ENCODE assay signal across 6 worm cellular contexts in the genomic region with DNA sequence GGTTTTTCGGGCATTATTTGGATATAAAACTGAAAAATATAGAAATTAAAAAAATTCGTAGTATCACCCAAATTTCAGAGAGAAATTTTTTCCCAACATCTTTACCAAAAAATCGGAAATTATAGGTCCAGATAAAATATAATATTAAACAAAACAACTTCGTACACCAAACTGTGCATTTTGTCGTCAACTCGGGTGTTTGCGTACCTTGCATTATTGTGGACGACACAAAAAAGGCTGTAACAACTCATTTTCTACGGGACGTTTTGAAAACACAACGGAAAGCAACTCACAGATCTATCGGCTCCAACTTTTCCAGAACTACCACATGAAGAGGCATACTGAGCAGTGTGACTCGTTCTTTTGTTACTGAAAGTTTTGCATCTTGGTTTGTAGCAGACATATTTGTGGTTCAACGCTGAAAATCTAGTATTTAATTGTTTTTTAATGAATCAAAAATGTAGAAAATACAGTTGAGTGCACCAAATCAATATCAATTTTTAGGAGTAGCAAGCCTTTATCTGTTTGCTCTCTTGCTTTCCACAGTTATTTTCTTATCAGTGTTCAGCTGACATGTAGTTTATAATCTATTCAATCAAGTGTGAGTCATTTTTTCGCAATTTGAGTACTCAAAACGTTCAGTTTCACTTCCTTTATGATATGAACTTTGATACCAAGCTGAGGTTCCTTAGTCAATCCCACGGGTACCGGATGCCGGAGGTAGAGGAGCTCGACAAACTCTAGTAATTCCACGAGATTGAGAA.
A peak's percentile ranks its signal among the peaks of the same experiment; 100 is the strongest.
TF ChIP-seq lines count a peak whose summit lies in the region.

No protein-coding gene starts in this region.

TF ChIP-seq in whole organism, L1 larva, 84 proteins besides CTCF, POLR2A, EP300 and RAD21 (continues in another document):
- TF ChIP-seq mdl-1 (tag; optimal IDR thresholded peaks at IDR 0.05; lab: Kevin White, UChicago) = no peak
- no peak for TF ChIP-seq mab-9 (GFP tag; IDR thresholded peaks at IDR 0.05; lab: Robert Waterston, UW)
- no peak for TF ChIP-seq efl-3 (GFP tag; optimal IDR thresholded peaks at IDR 0.05; lab: Kevin White, UChicago)
- TF ChIP-seq nhr-71 (tag; optimal IDR thresholded peaks at IDR 0.05; lab: Kevin White, UChicago) = peak; percentile 14
- peak in 1 of 2 experiments; percentile 15 for TF ChIP-seq lin-35 (GFP tag; optimal IDR thresholded peaks at IDR 0.05; lab: Kevin White, UChicago)
- TF ChIP-seq nhr-85 (tag; lab: Kevin White, UChicago) = no peak
- TF ChIP-seq hlh-17 (GFP tag; optimal IDR thresholded peaks at IDR 0.05; lab: Kevin White, UChicago; ENCODE audit: borderline replicate concordance) = no peak
- no peak for TF ChIP-seq ztf-4 (tag; optimal IDR thresholded peaks at IDR 0.05; lab: Kevin White, UChicago)
- peak; percentile 34 to 55 for TF ChIP-seq efl-1 (optimal IDR thresholded peaks at IDR 0.05; lab: Kevin White, UChicago)
- TF ChIP-seq efl-1 (GFP tag; optimal IDR thresholded peaks at IDR 0.05 in 1 of 2; lab: Kevin White, UChicago) = peak; percentile 39 to 68
- TF ChIP-seq nhr-19 (GFP tag; conservative IDR thresholded peaks at IDR 0.05; lab: Robert Waterston, UW) = no peak
- no peak for TF ChIP-seq zip-4 (GFP tag; optimal IDR thresholded peaks at IDR 0.05; lab: Kevin White, UChicago)
- TF ChIP-seq alr-1 (tag; optimal IDR thresholded peaks at IDR 0.05; lab: Kevin White, UChicago; ENCODE audit: borderline replicate concordance) = no peak

TF ChIP-seq in whole organism, L2 larva, 48 proteins besides CTCF, POLR2A, EP300 and RAD21:
- TF ChIP-seq alr-1 (tag; optimal IDR thresholded peaks at IDR 0.05; lab: Kevin White, UChicago) = no peak
- TF ChIP-seq mbf-1 (tag; optimal IDR thresholded peaks at IDR 0.05; lab: Kevin White, UChicago) = no peak
- TF ChIP-seq sma-3 (GFP tag; optimal IDR thresholded peaks at IDR 0.05; lab: Kevin White, UChicago) = no peak
- TF ChIP-seq unc-55 (GFP tag; optimal IDR thresholded peaks at IDR 0.05; lab: Kevin White, UChicago) = peak; percentile 28
- TF ChIP-seq fos-1 (tag; optimal IDR thresholded peaks at IDR 0.05; lab: Kevin White, UChicago) = peak; percentile 93
- no peak for TF ChIP-seq blmp-1 (tag; optimal IDR thresholded peaks at IDR 0.05; lab: Kevin White, UChicago; ENCODE audit: insufficient read depth)
- TF ChIP-seq gmeb-1 (tag; optimal IDR thresholded peaks at IDR 0.05; lab: Kevin White, UChicago) = peak; percentile 9
- TF ChIP-seq lsy-2 (tag; optimal IDR thresholded peaks at IDR 0.05; lab: Kevin White, UChicago) = peak in 1 of 2 experiments; percentile 19
- TF ChIP-seq nhr-237 (tag; optimal IDR thresholded peaks at IDR 0.05; lab: Kevin White, UChicago) = no peak
- TF ChIP-seq nhr-12 (tag; optimal IDR thresholded peaks at IDR 0.05; lab: Kevin White, UChicago) = no peak
- TF ChIP-seq ama-1 (optimal IDR thresholded peaks at IDR 0.05; lab: Kevin White, UChicago) = no peak

TF ChIP-seq in whole organism, L3 larva, 47 proteins besides CTCF, POLR2A, EP300 and RAD21:
- TF ChIP-seq jun-1 (tag; optimal IDR thresholded peaks at IDR 0.05; lab: Kevin White, UChicago) (peak; percentile 83), pha-4 (tag; optimal IDR thresholded peaks at IDR 0.05; lab: Kevin White, UChicago) (peak; percentile 6), nhr-12 (tag; optimal IDR thresholded peaks at IDR 0.05; lab: Kevin White, UChicago) (no peak), mdl-1 (tag; optimal IDR thresholded peaks at IDR 0.05; lab: Kevin White, UChicago) (no peak), elt-2 (tag; optimal IDR thresholded peaks at IDR 0.05; lab: Kevin White, UChicago) (peak; percentile 93), nhr-28 (tag; optimal IDR thresholded peaks at IDR 0.05; lab: Kevin White, UChicago) (no peak), ztf-4 (tag; optimal IDR thresholded peaks at IDR 0.05; lab: Kevin White, UChicago) (no peak), hmg-11 (tag; optimal IDR thresholded peaks at IDR 0.05; lab: Kevin White, UChicago) (peak; percentile 5), pqm-1 (tag; optimal IDR thresholded peaks at IDR 0.05; lab: Kevin White, UChicago) (peak; percentile 80)
TF ChIP-seq in whole organism, L3 larva: peak in this region for 5.

TF ChIP-seq in whole organism, L4 larva, 104 proteins besides CTCF, POLR2A, EP300 and RAD21 (continues in another document):
- TF ChIP-seq lsy-2 (tag; optimal IDR thresholded peaks at IDR 0.05; lab: Kevin White, UChicago) (peak in 1 of 2 experiments; percentile 23), dmd-6 (GFP tag; IDR thresholded peaks at IDR 0.05; lab: Robert Waterston, UW) (peak; percentile 57), unc-130 (GFP tag; optimal IDR thresholded peaks at IDR 0.05; lab: Kevin White, UChicago) (no peak), lin-1 (GFP tag; IDR thresholded peaks at IDR 0.05; lab: Robert Waterston, UW) (0 out of 2 replicates have a peak, but pooled peaks have one; percentile 23), hlh-11 (tag; optimal IDR thresholded peaks at IDR 0.05; lab: Kevin White, UChicago) (peak; percentile 45), mes-2 (tag; optimal IDR thresholded peaks at IDR 0.05; lab: Kevin White, UChicago; ENCODE audit: poor library complexity, severe bottlenecking) (peak; percentile 38), nhr-6 (tag; optimal IDR thresholded peaks at IDR 0.05; lab: Kevin White, UChicago) (peak; percentile 40), dve-1 (tag; optimal IDR thresholded peaks at IDR 0.05; lab: Kevin White, UChicago; ENCODE audit: insufficient read depth) (peak; percentile 49), php-3 (GFP tag; IDR thresholded peaks at IDR 0.05; lab: Robert Waterston, UW) (0 out of 2 replicates have a peak, but pooled peaks have one; percentile 32), unc-62 (GFP tag; optimal IDR thresholded peaks at IDR 0.05 in 1 of 2; lab: Kevin White, UChicago) (peak in 1 of 2 experiments; percentile 95), unc-62 (tag; optimal IDR thresholded peaks at IDR 0.05; lab: Kevin White, UChicago) (no peak), Y48G9A.11 (GFP tag; IDR thresholded peaks at IDR 0.05; lab: Robert Waterston, UW) (no peak), pqm-1 (tag; optimal IDR thresholded peaks at IDR 0.05; lab: Kevin White, UChicago) (peak; percentile 85), daf-16 (GFP tag; optimal IDR thresholded peaks at IDR 0.05; lab: Kevin White, UChicago) (no peak), daf-16 (tag; optimal IDR thresholded peaks at IDR 0.05; lab: Kevin White, UChicago) (peak; percentile 52), nhr-28 (tag; optimal IDR thresholded peaks at IDR 0.05; lab: Kevin White, UChicago) (peak; percentile 74)

TF ChIP-seq in whole organism, late embryonic, 69 proteins besides CTCF, POLR2A, EP300 and RAD21:
- no peak for TF ChIP-seq ceh-48 (tag; optimal IDR thresholded peaks at IDR 0.05; lab: Kevin White, UChicago)
- no peak for TF ChIP-seq ceh-14 (tag; optimal IDR thresholded peaks at IDR 0.05; lab: Kevin White, UChicago)
- TF ChIP-seq pha-2 (tag; optimal IDR thresholded peaks at IDR 0.05; lab: Kevin White, UChicago) = no peak
- peak; percentile 33 for TF ChIP-seq elt-2 (tag; optimal IDR thresholded peaks at IDR 0.05; lab: Kevin White, UChicago)

TF ChIP-seq in whole organism, young adult, 124 proteins besides CTCF, POLR2A, EP300 and RAD21:
- no peak for TF ChIP-seq rcor-1 (GFP tag; IDR thresholded peaks at IDR 0.05; lab: Robert Waterston, UW)
- TF ChIP-seq lin-26 (GFP tag; IDR thresholded peaks at IDR 0.05; lab: Robert Waterston, UW) = no peak
- TF ChIP-seq ztf-25 (GFP tag; IDR thresholded peaks at IDR 0.05; lab: Robert Waterston, UW) = no peak
- TF ChIP-seq B0035.1 (tag; optimal IDR thresholded peaks at IDR 0.05; lab: Kevin White, UChicago) = no peak
- TF ChIP-seq mes-4 (tag; optimal IDR thresholded peaks at IDR 0.05; lab: Kevin White, UChicago) = no peak
- peak; percentile 71 for TF ChIP-seq nhr-80 (tag; optimal IDR thresholded peaks at IDR 0.05; lab: Kevin White, UChicago)
- no peak for TF ChIP-seq C17E4.6 (GFP tag; IDR thresholded peaks at IDR 0.05; lab: Robert Waterston, UW)
- peak; percentile 13 for TF ChIP-seq ets-4 (GFP tag; optimal IDR thresholded peaks at IDR 0.05; lab: Kevin White, UChicago)
- no peak for TF ChIP-seq ceh-100 (GFP tag; IDR thresholded peaks at IDR 0.05; lab: Robert Waterston, UW)
- no peak for TF ChIP-seq ceh-91 (GFP tag; IDR thresholded peaks at IDR 0.05; lab: Robert Waterston, UW)
